Worm (Caenorhabditis elegans) whole organism, L3 larva: ENCODE measurements around the gene pha-4.

Source experiments
- R02D3.7 ChIP-seq: fragments of 150-350 bp; optimal IDR thresholded peaks from 2 replicates; lab custom pipeline; 2014; ENCODE audit warnings: missing biosample characterization, missing genetic modification characterization
- aly-2 ChIP-seq: fragments of 150-350 bp; optimal IDR thresholded peaks from 2 replicates; lab custom pipeline; 2014; ENCODE audit warnings: missing biosample characterization, missing genetic modification characterization
- ama-1 ChIP-seq: fragments of 150-350 bp; optimal IDR thresholded peaks from 2 replicates; lab custom pipeline; 2018
- ceh-16 ChIP-seq: sonication (generic microtip); optimal IDR thresholded peaks from 2 replicates; lab custom pipeline; 2017; ENCODE audit warnings: missing biosample characterization, missing genetic modification characterization
- ceh-28 ChIP-seq: fragments of 150-350 bp; optimal IDR thresholded peaks from 2 replicates; lab custom pipeline; 2014; ENCODE audit warnings: missing biosample characterization, missing genetic modification reagents, missing genetic modification characterization
- ceh-82 ChIP-seq: fragments of 150-350 bp; optimal IDR thresholded peaks from 2 replicates; lab custom pipeline; 2014; ENCODE audit warnings: missing biosample characterization, missing genetic modification characterization
- daf-12 ChIP-seq: fragments of 150-350 bp; optimal IDR thresholded peaks from 2 replicates; lab custom pipeline; 2014; ENCODE audit warnings: missing biosample characterization, missing genetic modification reagents, missing genetic modification characterization
- elt-2 ChIP-seq: sonication (generic microtip); optimal IDR thresholded peaks from 2 replicates; lab custom pipeline; 2016; ENCODE audit warnings: missing genetic modification reagents, mild to moderate bottlenecking, missing genetic modification characterization, missing compliant biosample characterization
- eor-1 ChIP-seq, 2 experiments: fragments of 150-350 bp; optimal IDR thresholded peaks; 2 replicates each; lab custom pipeline; 2014 to 2018; ENCODE audit warnings: missing biosample characterization in 2 of 2, missing genetic modification characterization in 2 of 2
- fkh-10 ChIP-seq: sonication (generic microtip); optimal IDR thresholded peaks from 2 replicates; lab custom pipeline; 2017; ENCODE audit warnings: missing biosample characterization, missing genetic modification reagents, missing genetic modification characterization
- fos-1 ChIP-seq: fragments of 150-350 bp; optimal IDR thresholded peaks from 2 replicates; lab custom pipeline; 2014; ENCODE audit warnings: missing biosample characterization, missing genetic modification characterization
- hmg-11 ChIP-seq: sonication (generic microtip); optimal IDR thresholded peaks from 2 replicates; lab custom pipeline; 2016; ENCODE audit warnings: missing genetic modification characterization, missing compliant biosample characterization
- lin-15B ChIP-seq: fragments of 150-350 bp; optimal IDR thresholded peaks from 2 replicates; lab custom pipeline; 2014; ENCODE audit warnings: missing biosample characterization, missing genetic modification characterization
- lin-39 ChIP-seq: fragments of 150-350 bp; optimal IDR thresholded peaks from 2 replicates; lab custom pipeline; 2018; ENCODE audit warnings: missing biosample characterization, missing genetic modification reagents, missing genetic modification characterization
- lsy-12 ChIP-seq: sonication (generic microtip); optimal IDR thresholded peaks from 2 replicates; lab custom pipeline; 2016; ENCODE audit warnings: mild to moderate bottlenecking, missing genetic modification characterization, missing compliant biosample characterization
- mdl-1 ChIP-seq: fragments of 150-350 bp; optimal IDR thresholded peaks from 2 replicates; lab custom pipeline; 2014; ENCODE audit warnings: missing biosample characterization, missing genetic modification characterization
- mml-1 ChIP-seq: fragments of 150-350 bp; sonication (generic microtip); optimal IDR thresholded peaks from 3 replicates; lab custom pipeline; 2014; ENCODE audit warnings: missing biosample characterization, missing genetic modification characterization
- nfya-1 ChIP-seq: sonication (generic microtip); optimal IDR thresholded peaks from 2 replicates; lab custom pipeline; 2017; ENCODE audit warnings: missing genetic modification characterization, mild to moderate bottlenecking, missing compliant biosample characterization, antibody characterized with exemption, moderate library complexity; ENCODE audit not compliant: insufficient read depth
- nhr-11 ChIP-seq: fragments of 150-350 bp; optimal IDR thresholded peaks from 2 replicates; lab custom pipeline; 2014; ENCODE audit warnings: missing biosample characterization, missing genetic modification characterization
- nhr-237 ChIP-seq: fragments of 150-350 bp; optimal IDR thresholded peaks from 2 replicates; lab custom pipeline; 2014; ENCODE audit warnings: missing biosample characterization, missing genetic modification characterization
- nhr-25 ChIP-seq: sonication (generic microtip); optimal IDR thresholded peaks from 2 replicates; lab custom pipeline; 2017; ENCODE audit warnings: missing biosample characterization, missing genetic modification characterization
- nhr-28 ChIP-seq: fragments of 150-350 bp; optimal IDR thresholded peaks from 2 replicates; lab custom pipeline; 2014; ENCODE audit warnings: missing biosample characterization, missing genetic modification characterization
- nhr-67 ChIP-seq: fragments of 150-350 bp; optimal IDR thresholded peaks from 2 replicates; lab custom pipeline; 2014; ENCODE audit warnings: missing biosample characterization, missing genetic modification characterization
- nhr-77 ChIP-seq: fragments of 150-350 bp; optimal IDR thresholded peaks from 2 replicates; lab custom pipeline; 2014; ENCODE audit warnings: missing biosample characterization, missing genetic modification characterization
- pha-4 ChIP-seq: fragments of 150-350 bp; optimal IDR thresholded peaks from 2 replicates; lab custom pipeline; 2014; ENCODE audit warnings: missing biosample characterization, missing genetic modification reagents, missing genetic modification characterization
- pqm-1 ChIP-seq: fragments of 150-350 bp; optimal IDR thresholded peaks from 2 replicates; lab custom pipeline; 2017; ENCODE audit warnings: missing biosample characterization, missing genetic modification characterization, inconsistent platforms
- sea-2 ChIP-seq: fragments of 150-350 bp; sonication (generic microtip); optimal IDR thresholded peaks from 4 replicates; lab custom pipeline; 2014; ENCODE audit warnings: missing biosample characterization, missing genetic modification reagents, missing genetic modification characterization
- skn-1 ChIP-seq: fragments of 150-350 bp; optimal IDR thresholded peaks from 2 replicates; lab custom pipeline; 2014; ENCODE audit warnings: missing biosample characterization, missing genetic modification characterization
- snpc-4 ChIP-seq: fragments of 150-350 bp; optimal IDR thresholded peaks from 2 replicates; lab custom pipeline; 2014; ENCODE audit warnings: missing biosample characterization, missing genetic modification characterization
- tbx-2 ChIP-seq: sonication (generic microtip); optimal IDR thresholded peaks from 2 replicates; lab custom pipeline; 2016; ENCODE audit warnings: mild to moderate bottlenecking, missing genetic modification characterization, missing compliant biosample characterization
- unc-39 ChIP-seq: sonication (generic microtip); optimal IDR thresholded peaks from 4 replicates; lab custom pipeline; 2017; ENCODE audit warnings: missing biosample characterization, missing genetic modification characterization
- unc-62 ChIP-seq: fragments of 150-350 bp; sonication (generic microtip); optimal IDR thresholded peaks from 4 replicates; lab custom pipeline; 2014; ENCODE audit warnings: missing biosample characterization, missing genetic modification reagents, missing genetic modification characterization
- ztf-11 ChIP-seq: fragments of 150-350 bp; optimal IDR thresholded peaks from 2 replicates; lab custom pipeline; 2014; ENCODE audit warnings: missing biosample characterization, missing genetic modification characterization

pha-4 gene

ce11 chrV:20785848-20786225 is 33.0 kb downstream of the pha-4 start:
- no peak for TF ChIP-seq pha-4 (tag; lab: Kevin White, UChicago)
- no peak for TF ChIP-seq eor-1 (tag; optimal IDR thresholded peaks at IDR 0.05; lab: Kevin White, UChicago)
- no peak for TF ChIP-seq nfya-1 (tag; lab: Kevin White, UChicago)
- TF ChIP-seq lin-15B: no peak
- no peak for TF ChIP-seq lsy-12 (tag; lab: Kevin White, UChicago)
- no peak for TF ChIP-seq ztf-11 (tag; lab: Kevin White, UChicago)
- no peak for TF ChIP-seq lin-39 (tag; lab: Kevin White, UChicago)
- no peak for TF ChIP-seq ama-1 (lab: Kevin White, UChicago)
- no peak for TF ChIP-seq nhr-67
- no peak for TF ChIP-seq ceh-16 (tag; lab: Kevin White, UChicago)
- TF ChIP-seq ceh-28: no peak
- TF ChIP-seq sea-2: no peak
- no peak for TF ChIP-seq nhr-28 (tag; lab: Kevin White, UChicago)
- no peak for TF ChIP-seq skn-1
- no peak for TF ChIP-seq nhr-11
- TF ChIP-seq daf-12 (tag; lab: Kevin White, UChicago): no peak
- TF ChIP-seq aly-2 (tag; lab: Kevin White, UChicago): no peak

- TF ChIP-seq mdl-1 (tag; lab: Kevin White, UChicago) (peak; percentile 19), hmg-11 (tag; lab: Kevin White, UChicago) (peak; percentile 29), nfya-1 (tag; lab: Kevin White, UChicago) (peak; percentile 76), fkh-10 (GFP tag; lab: Kevin White, UChicago) (peak; percentile 89), mml-1 (tag; lab: Kevin White, UChicago) (no peak), tbx-2 (tag; lab: Kevin White, UChicago) (no peak), snpc-4 (peak; percentile 38), lin-39 (tag; lab: Kevin White, UChicago) (peak; percentile 79), pha-4 (tag; lab: Kevin White, UChicago) (no peak), ceh-28 (peak; percentile 1), skn-1 (peak; percentile 6)
Measured at ce11 chrV:20789105-20789504, 36.3 kb downstream of the pha-4 start, which contains the start of gene tpan-1. Gene tpan-1, plus strand, starts transcription at chrV:20789502.

ce11 chrV:20790011-20790410 is 37.2 kb downstream of the pha-4 start, which contains the start of gene Y44A6D.1:
Gene Y44A6D.1, minus strand, starts transcription at chrV:20790033.
- no peak for TF ChIP-seq daf-12 (tag; lab: Kevin White, UChicago)

- TF ChIP-seq ceh-82: peak; percentile 24
- no peak for TF ChIP-seq hmg-11 (tag; lab: Kevin White, UChicago)
Measured at ce11 chrV:20790616-20791015, 37.8 kb downstream of the pha-4 start.

ce11 chrV:20792371-20792890 is 39.6 kb downstream of the pha-4 start, which contains the start of gene Y44A6D.3:
Gene Y44A6D.3, minus strand, starts transcription at chrV:20792421.
- TF ChIP-seq pqm-1 (tag; lab: Kevin White, UChicago): peak; percentile 43
- TF ChIP-seq tbx-2 (tag; lab: Kevin White, UChicago): no peak
- TF ChIP-seq nhr-25: no peak
- peak; percentile 68 for TF ChIP-seq elt-2 (tag; lab: Kevin White, UChicago)

ce11 chrV:20793761-20794160 is 40.9 kb downstream of the pha-4 start:
- TF ChIP-seq nhr-77 (no peak), nfya-1 (tag; lab: Kevin White, UChicago) (peak; percentile 42), ceh-28 (no peak), elt-2 (tag; lab: Kevin White, UChicago) (peak; percentile 53), mdl-1 (tag; lab: Kevin White, UChicago) (no peak), unc-39 (no peak), lin-39 (tag; lab: Kevin White, UChicago) (peak; percentile 45)

- TF ChIP-seq ama-1 (lab: Kevin White, UChicago) (no peak), mdl-1 (tag; lab: Kevin White, UChicago) (no peak), nhr-25 (no peak), nhr-237 (tag; lab: Kevin White, UChicago) (no peak), R02D3.7 (tag; lab: Kevin White, UChicago) (no peak), ztf-11 (tag; lab: Kevin White, UChicago) (no peak), lin-39 (tag; lab: Kevin White, UChicago) (no peak), fos-1 (tag; lab: Kevin White, UChicago) (no peak), unc-62 (GFP tag; lab: Kevin White, UChicago) (no peak)
Measured at ce11 chrV:20797918-20798317, 45.1 kb downstream of the pha-4 start, which contains the start of gene sdf-9. Gene sdf-9, plus strand, starts transcription at chrV:20798218.
